Fruit fly (Drosophila melanogaster): ENCODE results near the gene CG31999.

CG31999 gene

dm6 chr4:227648-228047 lies at the start of gene CG31999, which contains the start of gene yellow-h:
CG31999 (minus strand) TSS chr4:227748.
yellow-h (plus strand) TSS chr4:227922.
- no peak for TF ChIP-seq noc (tag; optimal IDR thresholded peaks at IDR 0.05)

- TF ChIP-seq noc (tag; optimal IDR thresholded peaks at IDR 0.05): no peak
Observed at dm6 chr4:276325-276724, 48.8 kb upstream of the CG31999 start, which contains the start of gene NfI. NfI (minus strand) TSS chr4:276369.

dm6 chr4:274704-275103 lies 47.2 kb upstream of the CG31999 start:
- TF ChIP-seq noc (tag; optimal IDR thresholded peaks at IDR 0.05): no peak

- no peak for TF ChIP-seq noc (tag; optimal IDR thresholded peaks at IDR 0.05)
Observed at dm6 chr4:261484-262070, 34.0 kb upstream of the CG31999 start.

dm6 chr4:254697-255096 lies 27.1 kb upstream of the CG31999 start, which contains the start of gene RhoGAP102A:
RhoGAP102A (plus strand) TSS chr4:254997.
- no peak for TF ChIP-seq noc (tag; optimal IDR thresholded peaks at IDR 0.05)

dm6 chr4:253176-253575 lies 25.6 kb upstream of the CG31999 start, which contains the start of gene dpr7:
dpr7 (minus strand) TSS chr4:253329.
- TF ChIP-seq noc (tag; optimal IDR thresholded peaks at IDR 0.05): no peak

- no peak for TF ChIP-seq noc (tag; optimal IDR thresholded peaks at IDR 0.05)
Observed at dm6 chr4:240850-241249, 13.3 kb upstream of the CG31999 start.

dm6 chr4:238400-238799 lies 10.9 kb upstream of the CG31999 start:
- TF ChIP-seq noc (tag; optimal IDR thresholded peaks at IDR 0.05): no peak

dm6 chr4:231185-231584 lies 3.6 kb upstream of the CG31999 start:
- no peak for TF ChIP-seq noc (tag; optimal IDR thresholded peaks at IDR 0.05)

- TF ChIP-seq noc (tag; optimal IDR thresholded peaks at IDR 0.05): no peak
Observed at dm6 chr4:230430-230829, 2.9 kb upstream of the CG31999 start, which contains the start of gene CG1674. CG1674 (plus strand) TSS chr4:230730.

- TF ChIP-seq noc (tag; optimal IDR thresholded peaks at IDR 0.05): no peak
Observed at dm6 chr4:226751-227150, 797 bp downstream of the CG31999 start.

- no peak for TF ChIP-seq noc (tag; optimal IDR thresholded peaks at IDR 0.05)
Observed at dm6 chr4:225824-226223, 1.7 kb downstream of the CG31999 start.

dm6 chr4:210011-210649 lies 17.4 kb downstream of the CG31999 start, which contains the start of gene Crk:
Crk (plus strand) TSS chr4:210224.
- no peak for TF ChIP-seq noc (tag; optimal IDR thresholded peaks at IDR 0.05)

dm6 chr4:205671-206252 lies 21.8 kb downstream of the CG31999 start, which contains the start of gene CG31998:
CG31998 (minus strand) TSS chr4:205945.
- no peak for TF ChIP-seq noc (tag; optimal IDR thresholded peaks at IDR 0.05)

- no peak for TF ChIP-seq noc (tag; optimal IDR thresholded peaks at IDR 0.05)
Observed at dm6 chr4:193386-194334, 33.9 kb downstream of the CG31999 start, which contains the start of gene Abcd1. Abcd1 (minus strand) TSS chr4:193829.

dm6 chr4:192540-192939 lies 35.0 kb downstream of the CG31999 start:
- TF ChIP-seq noc (tag; optimal IDR thresholded peaks at IDR 0.05): no peak

Data from whole organism, larva.